Worm (Caenorhabditis elegans) whole organism, L1 larva: Measurements from ENCODE around the gene F01F1.3.
A peak's percentile ranks its signal among the peaks of the same experiment; 100 is the strongest.

Source experiments
- ceh-8 ChIP-seq: fragments of 200-800 bp; sonication (Bioruptor generic); optimal IDR thresholded peaks from 2 replicates; lab custom pipeline; 2018; ENCODE audit warnings: mild to moderate bottlenecking, missing genetic modification characterization, moderate library complexity, missing compliant biosample characterization
- ceh-82 ChIP-seq, 3 experiments: fragments of 150-350 bp in 1 of 3; sonication (generic microtip) in 2 of 3; optimal IDR thresholded peaks; 2 replicates each; lab custom pipeline; 2014 to 2017; ENCODE audit warnings: missing biosample characterization in 3 of 3, missing genetic modification characterization in 3 of 3
- egl-27 ChIP-seq, 2 experiments: fragments of 150-350 bp in 1 of 2; sonication (generic microtip); optimal IDR thresholded peaks; 3 replicates each; lab custom pipeline; 2017 to 2018; ENCODE audit warnings: missing biosample characterization in 2 of 2, missing genetic modification characterization in 2 of 2, missing genetic modification reagents in 2 of 2
- elt-3 ChIP-seq, 6 experiments: fragments of 150-350 bp in 1 of 6; sonication (generic microtip); optimal IDR thresholded peaks; 2 replicates each; lab custom pipeline; 2017 to 2018; ENCODE audit warnings: missing biosample characterization in 6 of 6, missing genetic modification characterization in 6 of 6, inconsistent platforms in 1 of 6
- jun-1 ChIP-seq: fragments of 150-350 bp; optimal IDR thresholded peaks from 2 replicates; lab custom pipeline; 2014; ENCODE audit warnings: missing biosample characterization, missing genetic modification reagents, missing genetic modification characterization
- lin-15B ChIP-seq: fragments of 150-350 bp; sonication (generic microtip); optimal IDR thresholded peaks from 3 replicates; lab custom pipeline; 2014; ENCODE audit warnings: missing biosample characterization, missing genetic modification characterization
- lir-3 ChIP-seq: sonication (generic microtip); optimal IDR thresholded peaks from 2 replicates; lab custom pipeline; 2016; ENCODE audit warnings: mild to moderate bottlenecking, missing genetic modification characterization, moderate library complexity, missing compliant biosample characterization; ENCODE audit not compliant: poor library complexity
- nhr-12 ChIP-seq: sonication (generic microtip); optimal IDR thresholded peaks from 2 replicates; lab custom pipeline; 2017; ENCODE audit warnings: missing biosample characterization, missing genetic modification characterization
- nhr-76 ChIP-seq: sonication (generic microtip); optimal IDR thresholded peaks from 2 replicates; lab custom pipeline; 2017; ENCODE audit warnings: missing biosample characterization, missing genetic modification characterization
- nhr-90 ChIP-seq: sonication (generic microtip); optimal IDR thresholded peaks from 2 replicates; lab custom pipeline; 2016; ENCODE audit warnings: mild to moderate bottlenecking, missing genetic modification characterization, missing compliant biosample characterization; ENCODE audit not compliant: poor library complexity
- snpc-4 ChIP-seq: fragments of 150-350 bp; optimal IDR thresholded peaks from 2 replicates; lab custom pipeline; 2014; ENCODE audit warnings: missing biosample characterization, missing genetic modification characterization
- sox-4 ChIP-seq: sonication (generic microtip); optimal IDR thresholded peaks from 2 replicates; lab custom pipeline; 2016; ENCODE audit warnings: missing genetic modification characterization, missing compliant biosample characterization
- unc-130 ChIP-seq: fragments of 150-350 bp; optimal IDR thresholded peaks from 2 replicates; lab custom pipeline; 2017; ENCODE audit warnings: missing biosample characterization, missing genetic modification characterization, inconsistent platforms

DNA sequence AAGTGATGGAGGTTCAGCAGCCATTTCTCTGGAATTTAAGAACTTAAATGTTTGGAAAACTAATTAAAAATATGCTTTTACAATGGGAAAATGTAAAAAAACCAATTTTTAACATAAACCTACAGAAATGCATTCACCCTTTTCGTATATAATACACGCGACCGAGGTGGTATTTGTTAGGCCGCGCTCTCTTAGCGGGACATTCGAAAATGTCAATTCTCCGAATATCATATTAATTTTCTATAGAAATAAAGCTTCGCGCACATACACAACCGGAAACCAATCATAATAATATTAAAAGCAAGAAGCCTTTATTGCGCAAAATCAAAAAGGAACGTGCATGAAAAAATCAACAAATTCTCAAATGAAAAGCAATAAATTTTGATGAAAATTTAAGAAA is 18.5 kb upstream of the F01F1.3 start, which contains the start of gene ddx-23:
- TF ChIP-seq nhr-76 (tag; lab: Kevin White, UChicago) (no peak), sox-4 (tag; lab: Kevin White, UChicago) (no peak), elt-3 (tag; optimal IDR thresholded peaks at IDR 0.05; lab: Kevin White, UChicago) (no peak), jun-1 (tag; lab: Kevin White, UChicago) (no peak), unc-130 (tag; lab: Kevin White, UChicago) (no peak), nhr-12 (tag; lab: Kevin White, UChicago) (no peak), ceh-8 (GFP tag; lab: Kevin White, UChicago) (no peak), lir-3 (peak; percentile 1), lin-15B (tag; lab: Kevin White, UChicago) (no peak), egl-27 (tag; optimal IDR thresholded peaks at IDR 0.05; lab: Kevin White, UChicago) (no peak), snpc-4 (tag; lab: Kevin White, UChicago) (no peak), ceh-82 (tag; optimal IDR thresholded peaks at IDR 0.05; lab: Kevin White, UChicago) (no peak), nhr-90 (no peak)
